Fruit fly (Drosophila melanogaster) whole organism, pupa: ENCODE data around the gene Drp1.
A peak's percentile ranks its signal among the peaks of the same experiment; 100 is the strongest.

Source experiments
- CG10348 ChIP-seq: fragments of 200-800 bp; sonication (Bioruptor generic); IDR thresholded peaks from 2 replicates; pipeline ENCODE4 v1.3.6; 2022; ENCODE audit warnings: missing biosample characterization, missing genetic modification characterization
- CG12605 ChIP-seq: fragments of 200-800 bp; sonication (Bioruptor generic); IDR thresholded peaks from 2 replicates; pipeline ENCODE4 v1.3.6; 2022; ENCODE audit warnings: missing biosample characterization, missing genetic modification characterization
- CG13204 ChIP-seq: fragments of 200-800 bp; sonication (Bioruptor generic); optimal IDR thresholded peaks from 2 replicates; lab custom pipeline; 2018; ENCODE audit warnings: missing biosample characterization, mild to moderate bottlenecking, missing genetic modification characterization, moderate library complexity
- CG14655 ChIP-seq: fragments of 200-800 bp; sonication (Bioruptor generic); optimal IDR thresholded peaks from 3 replicates; lab custom pipeline; 2017; ENCODE audit warnings: mild to moderate bottlenecking, missing biosample characterization, missing genetic modification reagents, missing genetic modification characterization
- CG15710 ChIP-seq: fragments of 200-800 bp; sonication (Bioruptor generic); optimal IDR thresholded peaks from 2 replicates; lab custom pipeline; 2018; ENCODE audit warnings: missing biosample characterization, mild to moderate bottlenecking, missing genetic modification characterization, moderate library complexity
- CG17806 ChIP-seq: fragments of 200-800 bp; sonication (Bioruptor generic); optimal IDR thresholded peaks from 2 replicates; lab custom pipeline; 2018; ENCODE audit warnings: missing biosample characterization, mild to moderate bottlenecking, missing genetic modification characterization, moderate library complexity
- CG32121 ChIP-seq: fragments of 200-800 bp; sonication (Bioruptor generic); IDR thresholded peaks from 2 replicates; pipeline ENCODE4 v1.3.6; 2022; ENCODE audit warnings: missing biosample characterization, missing genetic modification characterization
- CG34367 ChIP-seq: fragments of 200-800 bp; sonication (Bioruptor generic); optimal IDR thresholded peaks from 2 replicates; lab custom pipeline; 2018; ENCODE audit warnings: missing biosample characterization, mild to moderate bottlenecking, missing genetic modification characterization
- CG8159 ChIP-seq: fragments of 200-800 bp; sonication (Bioruptor generic); optimal IDR thresholded peaks from 3 replicates; lab custom pipeline; 2018; ENCODE audit warnings: missing biosample characterization, mild to moderate bottlenecking, missing genetic modification characterization, moderate library complexity
- CG8301 ChIP-seq: fragments of 200-800 bp; sonication (Bioruptor generic); optimal IDR thresholded peaks from 2 replicates; lab custom pipeline; 2018; ENCODE audit warnings: missing biosample characterization, mild to moderate bottlenecking, missing genetic modification characterization
- D1 ChIP-seq: fragments of 200-800 bp; sonication (Bioruptor generic); optimal IDR thresholded peaks from 2 replicates; lab custom pipeline; 2018; ENCODE audit warnings: missing biosample characterization, mild to moderate bottlenecking, missing genetic modification characterization, moderate library complexity
- EcR ChIP-seq: fragments of 200-800 bp; sonication (Bioruptor generic); optimal IDR thresholded peaks from 3 replicates; lab custom pipeline; 2019; ENCODE audit warnings: missing biosample characterization, missing genetic modification characterization, mild to moderate bottlenecking, moderate library complexity, missing genetic modification reagents
- Pif1B ChIP-seq: fragments of 200-800 bp; sonication (Bioruptor generic); optimal IDR thresholded peaks from 3 replicates; lab custom pipeline; 2016; ENCODE audit warnings: missing biosample characterization, missing genetic modification characterization
- Snoo ChIP-seq: fragments of 200-800 bp; sonication (Bioruptor generic); optimal IDR thresholded peaks from 3 replicates; lab custom pipeline; 2017; ENCODE audit warnings: missing biosample characterization, mild to moderate bottlenecking, missing genetic modification characterization, inconsistent platforms
- fd96Ca ChIP-seq: fragments of 200-800 bp; sonication (Bioruptor generic); IDR thresholded peaks from 3 replicates; pipeline ENCODE4 v1.3.6; 2022; ENCODE audit warnings: missing biosample characterization, missing genetic modification characterization
- gl ChIP-seq: fragments of 200-800 bp; sonication (Bioruptor generic); optimal IDR thresholded peaks from 2 replicates; lab custom pipeline; 2018; ENCODE audit warnings: missing biosample characterization, mild to moderate bottlenecking, missing genetic modification characterization

Drp1 gene

dm6 chr2L:2572937-2573336 lies 12.3 kb downstream of the Drp1 start, which contains the start of gene Cyp309a2:
Gene Cyp309a2, minus strand, starts transcription at chr2L:2573037.
- no peak for TF ChIP-seq fd96Ca (GFP tag; lab: Robert Waterston, UW)

dm6 chr2L:2564758-2565157 lies 20.5 kb downstream of the Drp1 start, which contains the start of gene Cyp309a1:
Gene Cyp309a1, minus strand, starts transcription at chr2L:2564830.
- TF ChIP-seq CG8301 (no peak), CG32121 (GFP tag; lab: Robert Waterston, UW) (no peak), CG8159 (no peak), Pif1B (GFP tag; lab: Kevin White, UChicago) (no peak)

- TF ChIP-seq CG12605: no peak
- TF ChIP-seq Snoo: no peak
- no peak for TF ChIP-seq CG17806
- no peak for TF ChIP-seq CG34367 (tag; lab: Kevin White, UChicago)
- TF ChIP-seq gl (tag; lab: Kevin White, UChicago): no peak
- no peak for TF ChIP-seq EcR
- TF ChIP-seq CG32121 (GFP tag; lab: Robert Waterston, UW): no peak
- no peak for TF ChIP-seq CG13204
- TF ChIP-seq CG8159: no peak
- TF ChIP-seq CG10348 (GFP tag; lab: Robert Waterston, UW): no peak
- no peak for TF ChIP-seq CG14655 (GFP tag; lab: Kevin White, UChicago)
- TF ChIP-seq CG8301: no peak
These were observed 32.5 kb downstream of the Drp1 start, which contains the start of gene CG3515 for dm6 chr2L:2552725-2553124. Gene CG3515, minus strand, starts transcription at chr2L:2552825.

dm6 chr2L:2542491-2542890 lies 42.7 kb downstream of the Drp1 start:
- TF ChIP-seq CG15710: no peak
- TF ChIP-seq CG8301: peak; percentile 4
- peak; percentile 15 for TF ChIP-seq CG14655 (GFP tag; lab: Kevin White, UChicago)
- TF ChIP-seq D1 (tag; lab: Kevin White, UChicago): no peak
